Fruit fly (Drosophila melanogaster): ENCODE measurements around the gene CG11786.
A peak's percentile ranks its signal among the peaks of the same experiment; 100 is the strongest.

The CG11786 gene

dm6 chr3R:25039028-25039476 is 7.1 kb upstream of the CG11786 start, which contains the start of the genes Ythdf and bai (continued):
- peak; percentile 89 for TF ChIP-seq Myb (GFP tag; optimal IDR thresholded peaks at IDR 0.05)
- TF ChIP-seq TFAM (GFP tag; optimal IDR thresholded peaks at IDR 0.05): no peak
- TF ChIP-seq CG12104 (GFP tag; optimal IDR thresholded peaks at IDR 0.05): no peak
- no peak for TF ChIP-seq otp (GFP tag; IDR thresholded peaks at IDR 0.05)
- TF ChIP-seq CG6272 (GFP tag; IDR thresholded peaks at IDR 0.05): no peak
- no peak for TF ChIP-seq CG10209 (GFP tag; optimal IDR thresholded peaks at IDR 0.05)
- peak; percentile 19 for TF ChIP-seq kay (GFP tag; optimal IDR thresholded peaks at IDR 0.05)
- peak; percentile 23 for TF ChIP-seq CG33213 (GFP tag; optimal IDR thresholded peaks at IDR 0.05)
- TF ChIP-seq dmrt99B (tag; optimal IDR thresholded peaks at IDR 0.05): no peak
- TF ChIP-seq disco-r (GFP tag; optimal IDR thresholded peaks at IDR 0.05): no peak
- TF ChIP-seq CG1647 (GFP tag; optimal IDR thresholded peaks at IDR 0.05): peak; percentile 18
- peak; percentile 91 for TF ChIP-seq CG13287 (GFP tag; IDR thresholded peaks at IDR 0.05; ENCODE audit: partially characterized antibody)
- TF ChIP-seq Dbx (GFP tag; IDR thresholded peaks at IDR 0.05): peak; percentile 56; the same call in 1 of the 3 replicates
- peak; percentile 98 for TF ChIP-seq CG10267 (tag; optimal IDR thresholded peaks at IDR 0.05)
- no peak for TF ChIP-seq so (GFP tag; IDR thresholded peaks at IDR 0.05)
- TF ChIP-seq CG7786 (GFP tag; optimal IDR thresholded peaks at IDR 0.05): peak; percentile 55
- TF ChIP-seq CG15073 (GFP tag; optimal IDR thresholded peaks at IDR 0.05): no peak
- TF ChIP-seq Dip2 (GFP tag; IDR thresholded peaks at IDR 0.05): no peak
- TF ChIP-seq CG15514 (GFP tag; optimal IDR thresholded peaks at IDR 0.05): no peak
- no peak for TF ChIP-seq her (GFP tag; optimal IDR thresholded peaks at IDR 0.05)
- peak; percentile 41 for TF ChIP-seq CG18476 (GFP tag; optimal IDR thresholded peaks at IDR 0.05)
- no peak for TF ChIP-seq D19B (GFP tag; optimal IDR thresholded peaks at IDR 0.05)
- no peak for TF ChIP-seq CG31441 (GFP tag; IDR thresholded peaks at IDR 0.05)
- TF ChIP-seq sr (GFP tag; IDR thresholded peaks at IDR 0.05): no peak
- TF ChIP-seq CG18011 (GFP tag; optimal IDR thresholded peaks at IDR 0.05): no peak
- TF ChIP-seq CG13296 (GFP tag; optimal IDR thresholded peaks at IDR 0.05): no peak
- TF ChIP-seq esg (GFP tag; conservative IDR thresholded peaks at IDR 0.05): no peak
- no peak for TF ChIP-seq tap (tag; optimal IDR thresholded peaks at IDR 0.05)
- TF ChIP-seq inv (GFP tag; IDR thresholded peaks at IDR 0.05; ENCODE audit: partially characterized antibody): peak; percentile 87
- no peak for TF ChIP-seq CG10543 (GFP tag; optimal IDR thresholded peaks at IDR 0.05)
- no peak for TF ChIP-seq nerfin-1 (tag; optimal IDR thresholded peaks at IDR 0.05)
- peak; percentile 78 for TF ChIP-seq CG4617 (GFP tag; optimal IDR thresholded peaks at IDR 0.05; ENCODE audit: borderline replicate concordance)
- TF ChIP-seq caup (GFP tag; optimal IDR thresholded peaks at IDR 0.05; ENCODE audit: severe bottlenecking): no peak
- no peak for TF ChIP-seq Hmr (GFP tag; optimal IDR thresholded peaks at IDR 0.05)
- peak; percentile 95 for TF ChIP-seq BEAF-32 (GFP tag; optimal IDR thresholded peaks at IDR 0.05)
- no peak for TF ChIP-seq CG18764 (GFP tag; optimal IDR thresholded peaks at IDR 0.05)
- TF ChIP-seq Sin3A (optimal IDR thresholded peaks at IDR 0.05): peak; percentile 95
- TF ChIP-seq zfh2 (GFP tag; optimal IDR thresholded peaks at IDR 0.05): peak; percentile 69
- TF ChIP-seq Usf (GFP tag; optimal IDR thresholded peaks at IDR 0.05): no peak
- peak; percentile 57; the same call in 1 of the 4 replicates for TF ChIP-seq chinmo (GFP tag; IDR thresholded peaks at IDR 0.05; ENCODE audit: partially characterized antibody)
- TF ChIP-seq CG8924 (tag; optimal IDR thresholded peaks at IDR 0.05): no peak
- peak; percentile 52 for TF ChIP-seq Mad (GFP tag; optimal IDR thresholded peaks at IDR 0.05)
- peak; percentile 1 for TF ChIP-seq CG10979 (tag; optimal IDR thresholded peaks at IDR 0.05)
- no peak for TF ChIP-seq Rx (GFP tag; IDR thresholded peaks at IDR 0.05)
- no peak for TF ChIP-seq ham (GFP tag; IDR thresholded peaks at IDR 0.05)
- no peak; the same call in 1 of the 3 replicates for TF ChIP-seq zen2 (GFP tag; IDR thresholded peaks at IDR 0.05; ENCODE audit: partially characterized antibody)
- peak; percentile 13 for TF ChIP-seq tup (GFP tag; optimal IDR thresholded peaks at IDR 0.05)
- no peak for TF ChIP-seq CG7745 (tag; optimal IDR thresholded peaks at IDR 0.05)
- TF ChIP-seq Doc2 (GFP tag; IDR thresholded peaks at IDR 0.05): no peak
- no peak for TF ChIP-seq fd102C (GFP tag; optimal IDR thresholded peaks at IDR 0.05)
- TF ChIP-seq Hey (tag; optimal IDR thresholded peaks at IDR 0.05): no peak

Data from whole organism, embryonic.